Fruit fly (Drosophila melanogaster): ENCODE results near the gene UQCR-14L.
A peak's percentile ranks its signal among the peaks of the same experiment; 100 is the strongest.

Gene UQCR-14L

dm6 chr3R:28332137-28332671 lies 38.4 kb downstream of the UQCR-14L start (continued):
- TF ChIP-seq dac (GFP tag; optimal IDR thresholded peaks at IDR 0.05) (no peak), fkh (GFP tag; optimal IDR thresholded peaks at IDR 0.05) (peak; percentile 62), acj6 (GFP tag; optimal IDR thresholded peaks at IDR 0.05) (no peak), lz (GFP tag; optimal IDR thresholded peaks at IDR 0.05) (no peak), Eip78C (GFP tag) (peak; percentile 50)

dm6 chr3R:28332674-28333421 lies 39.0 kb downstream of the UQCR-14L start:
- peak; percentile 71 for TF ChIP-seq vri (GFP tag; optimal IDR thresholded peaks at IDR 0.05)
- TF ChIP-seq ss (GFP tag; optimal IDR thresholded peaks at IDR 0.05), result no peak
- TF ChIP-seq fkh (GFP tag; optimal IDR thresholded peaks at IDR 0.05), result peak; percentile 38

DNA sequence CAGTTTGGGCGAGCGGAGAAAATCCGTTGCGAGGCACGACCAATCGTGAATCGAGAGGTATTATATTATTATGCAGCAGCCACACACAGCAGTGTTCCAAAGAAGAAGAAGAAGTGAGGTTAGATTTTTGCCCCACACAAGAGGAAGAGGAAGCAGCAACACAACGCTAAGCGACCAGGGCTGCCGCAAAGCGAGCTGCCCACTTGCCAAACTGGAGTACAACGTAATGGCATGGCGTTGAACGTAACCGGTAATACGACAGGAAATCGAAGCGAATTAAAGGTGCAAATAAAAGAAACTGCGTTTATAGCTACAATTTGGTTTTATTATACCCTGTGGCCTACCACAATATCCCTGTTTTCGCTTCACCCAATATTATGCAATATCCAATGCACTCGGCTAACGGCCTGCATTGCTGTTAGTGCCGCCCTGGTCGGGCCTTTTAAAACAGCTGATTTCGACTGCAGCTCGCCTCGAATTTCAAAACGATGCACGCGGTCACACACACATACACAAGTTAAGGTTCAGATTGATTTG lies 41.7 kb downstream of the UQCR-14L start:
- peak; percentile 84 for TF ChIP-seq CG31627 (GFP tag; optimal IDR thresholded peaks at IDR 0.05)
- peak; percentile 52; the same call in 1 of the 2 replicates for TF ChIP-seq CG11294 (GFP tag; IDR thresholded peaks at IDR 0.05)
- peak; percentile 54 for TF ChIP-seq CG4318 (GFP tag; optimal IDR thresholded peaks at IDR 0.05)
- peak; percentile 66 for TF ChIP-seq CG8319 (GFP tag; optimal IDR thresholded peaks at IDR 0.05)
- peak; percentile 34 for TF ChIP-seq dac (GFP tag; optimal IDR thresholded peaks at IDR 0.05)
- TF ChIP-seq Sox15 (GFP tag; optimal IDR thresholded peaks at IDR 0.05), result peak; percentile 72
- peak; percentile 96 for TF ChIP-seq vri (GFP tag; optimal IDR thresholded peaks at IDR 0.05)
- TF ChIP-seq CG9139 (GFP tag; optimal IDR thresholded peaks at IDR 0.05), result peak; percentile 10
- TF ChIP-seq acj6 (GFP tag; optimal IDR thresholded peaks at IDR 0.05), result peak; percentile 78
- no peak for TF ChIP-seq CG6276 (GFP tag; optimal IDR thresholded peaks at IDR 0.05)
- peak; percentile 75 for TF ChIP-seq topi (GFP tag; optimal IDR thresholded peaks at IDR 0.05)
- TF ChIP-seq CG6808 (GFP tag; optimal IDR thresholded peaks at IDR 0.05), result peak; percentile 71
- peak; percentile 38 for TF ChIP-seq dsx (GFP tag; optimal IDR thresholded peaks at IDR 0.05; ENCODE audit: poor library complexity, severe bottlenecking)
- TF ChIP-seq ss (GFP tag; optimal IDR thresholded peaks at IDR 0.05), result peak; percentile 3 to 71
- TF ChIP-seq CG10631 (GFP tag; optimal IDR thresholded peaks at IDR 0.05), result peak; percentile 77
- peak; percentile 90 for TF ChIP-seq Eip78C (GFP tag)
- TF ChIP-seq salr (GFP tag; optimal IDR thresholded peaks at IDR 0.05), result peak; percentile 34 to 60
- peak; percentile 9 for TF ChIP-seq CG6854 (GFP tag; optimal IDR thresholded peaks at IDR 0.05)
- peak; percentile 75 for TF ChIP-seq CG3919 (GFP tag; optimal IDR thresholded peaks at IDR 0.05)
- TF ChIP-seq OdsH (GFP tag; optimal IDR thresholded peaks at IDR 0.05), result peak; percentile 81
- peak; percentile 42 for TF ChIP-seq fd85E (GFP tag; optimal IDR thresholded peaks at IDR 0.05)
- TF ChIP-seq eg (GFP tag; IDR thresholded peaks at IDR 0.05), result peak; percentile 72; the same call in 2 of the 3 replicates
- peak; percentile 75 for TF ChIP-seq Sox14 (GFP tag; optimal IDR thresholded peaks at IDR 0.05)
- peak; percentile 60 for TF ChIP-seq CG1621 (tag; optimal IDR thresholded peaks at IDR 0.05)
- peak; percentile 71 for TF ChIP-seq CG6163 (GFP tag; IDR thresholded peaks at IDR 0.05)
- TF ChIP-seq Met (GFP tag; optimal IDR thresholded peaks at IDR 0.05), result peak; percentile 69
- peak; percentile 77 for TF ChIP-seq CG3032 (tag; optimal IDR thresholded peaks at IDR 0.05)
- peak; percentile 73 for TF ChIP-seq pdm3 (GFP tag; optimal IDR thresholded peaks at IDR 0.05)
- peak; percentile 80 for TF ChIP-seq cyc (GFP tag; optimal IDR thresholded peaks at IDR 0.05)
- TF ChIP-seq CG10669 (GFP tag; optimal IDR thresholded peaks at IDR 0.05), result peak; percentile 53
- peak; percentile 84 for TF ChIP-seq Hr39 (GFP tag; optimal IDR thresholded peaks at IDR 0.05)
- peak; percentile 80 for TF ChIP-seq esn (GFP tag; optimal IDR thresholded peaks at IDR 0.05)
- no peak for TF ChIP-seq Eip93F (GFP tag; optimal IDR thresholded peaks at IDR 0.05)
- peak; percentile 51; the same call in 2 of the 3 replicates for TF ChIP-seq CG8119 (GFP tag; IDR thresholded peaks at IDR 0.05)
- peak; percentile 71 for TF ChIP-seq Smox (GFP tag; optimal IDR thresholded peaks at IDR 0.05)
- TF ChIP-seq CG16779 (tag; optimal IDR thresholded peaks at IDR 0.05), result peak; percentile 26
- TF ChIP-seq Ets96B (tag; optimal IDR thresholded peaks at IDR 0.05), result peak; percentile 45
- TF ChIP-seq spab (GFP tag; optimal IDR thresholded peaks at IDR 0.05), result no peak
- TF ChIP-seq Sox102F (GFP tag; optimal IDR thresholded peaks at IDR 0.05), result peak; percentile 51
- TF ChIP-seq CG8632 (GFP tag; optimal IDR thresholded peaks at IDR 0.05), result peak; percentile 69
- TF ChIP-seq net (GFP tag; optimal IDR thresholded peaks at IDR 0.05), result peak; percentile 68
- TF ChIP-seq svp (GFP tag), result peak; percentile 94
